Worm (Caenorhabditis elegans): ENCODE results near the gene gsto-2.

DNA sequence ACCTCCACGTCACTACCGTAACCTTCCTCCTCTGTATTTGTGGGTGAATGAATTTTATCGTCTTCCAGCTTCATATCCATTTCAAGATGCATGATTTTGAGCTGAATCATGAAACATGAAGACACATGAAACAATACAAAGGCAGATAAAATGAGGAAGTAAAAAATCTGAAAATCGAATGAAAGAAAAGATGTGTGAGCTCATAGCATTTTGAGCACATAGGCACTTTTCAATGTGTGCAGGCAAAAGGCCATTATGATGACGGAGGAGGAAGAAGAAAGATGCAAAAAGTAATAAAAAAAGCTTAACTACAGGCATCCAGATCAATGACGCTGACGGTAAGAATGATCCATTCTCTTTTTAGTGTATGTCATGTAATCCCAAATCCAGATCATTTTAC lies 43.2 kb downstream of the gsto-2 start, which contains the start of gene ztf-30:
- TF ChIP-seq unc-62 (GFP tag; optimal IDR thresholded peaks at IDR 0.05) (no peak), Y95B8A.8 (GFP tag; IDR thresholded peaks at IDR 0.05) (no peak), madf-6 (GFP tag; IDR thresholded peaks at IDR 0.05) (no peak), somi-1 (GFP tag; optimal IDR thresholded peaks at IDR 0.05) (no peak), nhr-179 (tag; optimal IDR thresholded peaks at IDR 0.05) (no peak), lin-35 (GFP tag; optimal IDR thresholded peaks at IDR 0.05) (no peak), madf-8 (GFP tag; conservative IDR thresholded peaks at IDR 0.05) (no peak), ztf-22 (GFP tag; optimal IDR thresholded peaks at IDR 0.05) (no peak), madf-3 (GFP tag; IDR thresholded peaks at IDR 0.05) (no peak), nhr-80 (tag; optimal IDR thresholded peaks at IDR 0.05) (no peak)
